Fruit fly (Drosophila melanogaster) whole organism, embryonic: ENCODE results near the gene Cpr30B.

Experiments used
- Aef1 ChIP-seq: fragments of 200-800 bp; sonication (Bioruptor generic); IDR thresholded peaks from 3 replicates; pipeline ENCODE4 v1.3.6; 2022; ENCODE audit warnings: missing biosample characterization, missing genetic modification characterization
- B-H2 ChIP-seq: fragments of 200-800 bp; sonication (Bioruptor generic); optimal IDR thresholded peaks from 2 replicates; lab custom pipeline; 2018; ENCODE audit warnings: missing biosample characterization, mild to moderate bottlenecking, missing genetic modification characterization
- Bgb ChIP-seq: fragments of 200-800 bp; sonication (Bioruptor generic); IDR thresholded peaks from 2 replicates; pipeline ENCODE4 v1.3.6; 2022; ENCODE audit warnings: missing biosample characterization, missing genetic modification characterization; ENCODE audit not compliant: partially characterized antibody
- CG10654 ChIP-seq: fragments of 200-800 bp; sonication (Bioruptor generic); optimal IDR thresholded peaks from 2 replicates; lab custom pipeline; 2016; ENCODE audit warnings: missing biosample characterization, missing genetic modification characterization
- CG14710 ChIP-seq: fragments of 200-800 bp; sonication (Bioruptor generic); optimal IDR thresholded peaks from 3 replicates; lab custom pipeline; 2019; ENCODE audit warnings: missing biosample characterization, mild to moderate bottlenecking, missing genetic modification characterization, moderate library complexity
- CG1602 ChIP-seq: fragments of 200-800 bp; sonication (Bioruptor generic); optimal IDR thresholded peaks from 3 replicates; lab custom pipeline; 2016; ENCODE audit warnings: missing biosample characterization, missing genetic modification characterization
- CG16863 ChIP-seq: fragments of 200-800 bp; sonication (Bioruptor generic); optimal IDR thresholded peaks from 3 replicates; lab custom pipeline; 2016; ENCODE audit warnings: missing biosample characterization, missing genetic modification characterization
- CG17186 ChIP-seq: fragments of 200-800 bp; sonication (Bioruptor generic); optimal IDR thresholded peaks from 3 replicates; lab custom pipeline; 2017; ENCODE audit warnings: missing biosample characterization, missing genetic modification reagents, missing genetic modification characterization
- CG17612 ChIP-seq: fragments of 200-800 bp; sonication (Bioruptor generic); IDR thresholded peaks from 2 replicates; pipeline ENCODE4 v1.3.6; 2022; ENCODE audit warnings: missing biosample characterization, missing genetic modification characterization
- CG18262 ChIP-seq: fragments of 200-800 bp; optimal IDR thresholded peaks from 3 replicates; lab custom pipeline; 2019; ENCODE audit warnings: missing biosample characterization, mild to moderate bottlenecking, missing genetic modification characterization, moderate library complexity
- CG18599 ChIP-seq: fragments of 200-800 bp; sonication (Bioruptor generic); optimal IDR thresholded peaks from 3 replicates; lab custom pipeline; 2017; ENCODE audit warnings: missing biosample characterization, missing genetic modification characterization, mild to moderate bottlenecking, moderate library complexity, missing genetic modification reagents
- CG30431 ChIP-seq: fragments of 200-800 bp; sonication (Bioruptor generic); optimal IDR thresholded peaks from 2 replicates; lab custom pipeline; 2017; ENCODE audit warnings: missing biosample characterization, missing genetic modification characterization
- CG3407 ChIP-seq: fragments of 200-800 bp; sonication (Bioruptor generic); optimal IDR thresholded peaks from 2 replicates; lab custom pipeline; 2018; ENCODE audit warnings: missing biosample characterization, mild to moderate bottlenecking, missing genetic modification characterization
- CG42726 ChIP-seq: fragments of 200-800 bp; sonication (Bioruptor generic); IDR thresholded peaks from 2 replicates; pipeline ENCODE4 v1.3.6; 2022; ENCODE audit warnings: missing biosample characterization, missing genetic modification characterization; ENCODE audit not compliant: partially characterized antibody
- CG4404 ChIP-seq: fragments of 200-800 bp; sonication (Bioruptor generic); IDR thresholded peaks from 2 replicates; pipeline ENCODE4 v1.3.6; 2022; ENCODE audit warnings: missing biosample characterization, missing genetic modification characterization
- CG4424 ChIP-seq: fragments of 200-800 bp; sonication (Bioruptor generic); optimal IDR thresholded peaks from 3 replicates; lab custom pipeline; 2016; ENCODE audit warnings: missing biosample characterization, missing genetic modification characterization
- CG4617 ChIP-seq: fragments of 200-800 bp; sonication (Bioruptor generic); optimal IDR thresholded peaks from 3 replicates; lab custom pipeline; 2016; ENCODE audit warnings: missing biosample characterization, missing genetic modification characterization, borderline replicate concordance
- CG5245 ChIP-seq: fragments of 200-800 bp; sonication (Bioruptor generic); optimal IDR thresholded peaks from 3 replicates; lab custom pipeline; 2016; ENCODE audit warnings: missing biosample characterization, missing genetic modification characterization
- CG9727 ChIP-seq: fragments of 200-800 bp; sonication (Bioruptor generic); optimal IDR thresholded peaks from 3 replicates; lab custom pipeline; 2017; ENCODE audit warnings: missing biosample characterization, mild to moderate bottlenecking, missing genetic modification characterization
- CG9932 ChIP-seq: fragments of 200-800 bp; sonication (Bioruptor generic); IDR thresholded peaks from 2 replicates; pipeline ENCODE4 v1.3.6; 2022; ENCODE audit warnings: missing biosample characterization, missing genetic modification characterization
- Dll ChIP-seq: fragments of 200-800 bp; sonication (Bioruptor generic); IDR thresholded peaks from 4 replicates; pipeline ENCODE4 v1.3.6; 2022; ENCODE audit warnings: missing biosample characterization, missing genetic modification characterization; ENCODE audit not compliant: partially characterized antibody
- E2f2 ChIP-seq: fragments of 200-800 bp; sonication (Bioruptor generic); IDR thresholded peaks from 2 replicates; pipeline ENCODE4 v1.3.6; 2022; ENCODE audit warnings: missing biosample characterization, missing genetic modification characterization
- Ets97D ChIP-seq: fragments of 200-800 bp; sonication (Bioruptor generic); optimal IDR thresholded peaks from 3 replicates; lab custom pipeline; 2016; ENCODE audit warnings: missing biosample characterization, missing genetic modification characterization
- HHEX ChIP-seq: fragments of 200-800 bp; sonication (Bioruptor generic); optimal IDR thresholded peaks from 3 replicates; lab custom pipeline; 2017; ENCODE audit warnings: missing biosample characterization, mild to moderate bottlenecking, missing genetic modification characterization, missing genetic modification reagents
- HLH3B ChIP-seq: fragments of 200-800 bp; sonication (Bioruptor generic); IDR thresholded peaks from 2 replicates; pipeline ENCODE4 v1.3.6; 2022; ENCODE audit warnings: missing biosample characterization, missing genetic modification characterization
- Hmr ChIP-seq: fragments of 200-800 bp; sonication (Bioruptor generic); optimal IDR thresholded peaks from 3 replicates; lab custom pipeline; 2017; ENCODE audit warnings: mild to moderate bottlenecking, missing biosample characterization, missing genetic modification reagents, missing genetic modification characterization
- Hr39 ChIP-seq: fragments of >200 bp; optimal IDR thresholded peaks from 2 replicates; lab custom pipeline; 2017
- Hr51 ChIP-seq, 2 experiments: fragments of 200-800 bp; sonication (Bioruptor generic); optimal IDR thresholded peaks; 2 replicates in 1 of 2; 3 replicates in 1 of 2; lab custom pipeline; 2016 to 2018; ENCODE audit warnings: missing biosample characterization in 2 of 2, missing genetic modification characterization in 2 of 2, mild to moderate bottlenecking in 1 of 2, moderate library complexity in 1 of 2
- Hr78 ChIP-seq, 2 experiments: fragments of 200-800 bp in 1 of 2; fragments of >200 bp in 1 of 2; sonication (Bioruptor generic) in 1 of 2; optimal IDR thresholded peaks; 2 replicates each; lab custom pipeline; 2017 to 2019; ENCODE audit warnings: missing biosample characterization in 2 of 2, missing genetic modification characterization in 2 of 2, mild to moderate bottlenecking in 1 of 2, moderate library complexity in 1 of 2
- Hsf ChIP-seq: fragments of 200-800 bp; sonication (Bioruptor generic); optimal IDR thresholded peaks from 3 replicates; lab custom pipeline; 2016; ENCODE audit warnings: missing biosample characterization, missing genetic modification characterization
- Lim3 ChIP-seq: fragments of 200-800 bp; sonication (Bioruptor generic); IDR thresholded peaks from 2 replicates; pipeline ENCODE4 v1.3.6; 2022; ENCODE audit warnings: missing biosample characterization, missing genetic modification characterization
- NFAT ChIP-seq: fragments of 200-800 bp; sonication (Bioruptor generic); IDR thresholded peaks from 2 replicates; pipeline ENCODE4 v1.3.6; 2022; ENCODE audit warnings: missing biosample characterization, missing genetic modification characterization
- Opbp ChIP-seq: fragments of 200-800 bp; sonication (Bioruptor generic); IDR thresholded peaks from 3 replicates; pipeline ENCODE4 v1.3.6; 2022; ENCODE audit warnings: missing biosample characterization, missing genetic modification characterization; ENCODE audit not compliant: partially characterized antibody
- aop ChIP-seq: fragments of 200-800 bp; sonication (Bioruptor generic); IDR thresholded peaks from 2 replicates; pipeline ENCODE4 v1.3.6; 2022; ENCODE audit warnings: missing biosample characterization, missing genetic modification characterization
- bab2 ChIP-seq: fragments of 200-800 bp; sonication (Bioruptor generic); optimal IDR thresholded peaks from 2 replicates; lab custom pipeline; 2016; ENCODE audit warnings: missing biosample characterization, missing genetic modification characterization
- cato ChIP-seq: fragments of 200-800 bp; sonication (Bioruptor generic); optimal IDR thresholded peaks from 2 replicates; lab custom pipeline; 2016; ENCODE audit warnings: missing biosample characterization, missing genetic modification characterization, borderline replicate concordance
- chif ChIP-seq, 2 experiments: fragments of 200-800 bp; sonication (Bioruptor generic); optimal IDR thresholded peaks; 3 replicates each; lab custom pipeline; 2016; ENCODE audit warnings: missing biosample characterization in 2 of 2, missing genetic modification characterization in 2 of 2
- dati ChIP-seq: fragments of 200-800 bp; sonication (Bioruptor generic); IDR thresholded peaks from 2 replicates; pipeline ENCODE4 v1.3.6; 2022; ENCODE audit warnings: missing biosample characterization, missing genetic modification characterization
- dpn ChIP-seq, 2 experiments: fragments of 200-800 bp; sonication (Bioruptor generic); optimal IDR thresholded peaks; 3 replicates each; lab custom pipeline; 2016; ENCODE audit warnings: missing biosample characterization in 2 of 2, missing genetic modification characterization in 2 of 2
- gcm2 ChIP-seq: fragments of 200-800 bp; sonication (Bioruptor generic); optimal IDR thresholded peaks from 2 replicates; lab custom pipeline; 2016; ENCODE audit warnings: missing biosample characterization, missing genetic modification characterization
- hbn ChIP-seq: fragments of 200-800 bp; sonication (Bioruptor generic); IDR thresholded peaks from 2 replicates; pipeline ENCODE4 v1.3.6; 2022; ENCODE audit warnings: missing biosample characterization, missing genetic modification characterization; ENCODE audit not compliant: partially characterized antibody
- jing ChIP-seq: fragments of 200-800 bp; sonication (Bioruptor generic); optimal IDR thresholded peaks from 2 replicates; lab custom pipeline; 2018; ENCODE audit warnings: missing biosample characterization, mild to moderate bottlenecking, missing genetic modification characterization
- nerfin-1 ChIP-seq: fragments of 200-800 bp; sonication (Bioruptor generic); optimal IDR thresholded peaks from 3 replicates; lab custom pipeline; 2019; ENCODE audit warnings: missing biosample characterization, mild to moderate bottlenecking, missing genetic modification characterization, moderate library complexity
- nerfin-2 ChIP-seq: fragments of 200-800 bp; sonication (Bioruptor generic); IDR thresholded peaks from 2 replicates; pipeline ENCODE4 v1.3.6; 2022; ENCODE audit warnings: missing biosample characterization, missing genetic modification characterization; ENCODE audit not compliant: partially characterized antibody
- onecut ChIP-seq: fragments of 200-800 bp; sonication (Bioruptor generic); IDR thresholded peaks from 2 replicates; pipeline ENCODE4 v1.3.6; 2022; ENCODE audit warnings: missing biosample characterization, missing genetic modification characterization
- pho ChIP-seq: fragments of 200-800 bp; sonication (Bioruptor generic); optimal IDR thresholded peaks from 2 replicates; lab custom pipeline; 2016; ENCODE audit warnings: missing biosample characterization, missing genetic modification characterization
- sens ChIP-seq: fragments of 200-800 bp; sonication (Bioruptor generic); peaks from one replicate; lab custom pipeline; 2016; ENCODE audit warnings: missing biosample characterization, missing genetic modification characterization
- slp2 ChIP-seq: fragments of 200-800 bp; sonication (Bioruptor generic); optimal IDR thresholded peaks from 2 replicates; lab custom pipeline; 2016; ENCODE audit warnings: missing biosample characterization, missing genetic modification characterization
- toy ChIP-seq: fragments of 200-800 bp; sonication (Bioruptor generic); IDR thresholded peaks from 2 replicates; pipeline ENCODE4 v1.3.6; 2022; ENCODE audit warnings: missing biosample characterization, missing genetic modification characterization
- unc-4 ChIP-seq: fragments of 200-800 bp; sonication (Bioruptor generic); IDR thresholded peaks from 2 replicates; pipeline ENCODE4 v1.3.6; 2022; ENCODE audit warnings: missing biosample characterization, missing genetic modification characterization; ENCODE audit not compliant: partially characterized antibody
- zen ChIP-seq: fragments of 200-800 bp; sonication (Bioruptor generic); optimal IDR thresholded peaks from 3 replicates; lab custom pipeline; 2018; ENCODE audit warnings: missing biosample characterization, mild to moderate bottlenecking, missing genetic modification characterization, moderate library complexity

Gene Cpr30B

DNA sequence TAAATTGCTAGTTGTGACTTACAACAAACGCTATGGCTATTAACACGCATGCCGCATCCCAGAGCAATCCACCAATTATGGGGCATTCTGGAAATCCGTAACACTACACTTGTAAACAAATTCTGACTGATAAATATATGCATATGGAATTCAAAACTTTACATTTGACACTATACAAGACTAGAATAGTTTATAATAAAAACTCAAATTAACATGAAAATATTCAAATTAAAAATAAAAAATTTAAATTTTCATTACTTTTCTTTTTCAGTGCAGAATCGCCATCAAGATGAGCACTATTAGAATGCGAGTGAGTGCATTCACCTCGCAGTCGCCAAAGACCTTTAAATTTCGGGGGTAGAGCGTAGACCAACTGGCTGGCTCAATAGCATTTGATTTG is 43.3 kb downstream of the Cpr30B start (continued):
- TF ChIP-seq CG5245 (GFP tag; lab: Kevin White, UChicago) (no peak), CG4404 (peak; percentile 32; the same call in 1 of the 2 replicates), Hmr (no peak), hbn (no peak), dpn (GFP tag; optimal IDR thresholded peaks at IDR 0.05; lab: Kevin White, UChicago) (no peak), Dll (GFP tag; lab: Robert Waterston, UW) (no peak), HHEX (GFP tag; lab: Kevin White, UChicago) (no peak), nerfin-2 (GFP tag; lab: Robert Waterston, UW) (no peak), onecut (GFP tag; lab: Robert Waterston, UW) (no peak), CG1602 (GFP tag; lab: Kevin White, UChicago) (no peak), B-H2 (no peak), HLH3B (GFP tag; lab: Robert Waterston, UW) (no peak), Hsf (GFP tag; lab: Kevin White, UChicago) (no peak), CG17186 (no peak), bab2 (GFP tag; lab: Kevin White, UChicago) (no peak), CG4424 (GFP tag; lab: Kevin White, UChicago) (peak; percentile 30), CG30431 (no peak), CG17612 (GFP tag; lab: Robert Waterston, UW) (no peak), aop (GFP tag; lab: Robert Waterston, UW) (no peak), jing (GFP tag; lab: Kevin White, UChicago) (no peak), CG14710 (tag; lab: Kevin White, UChicago) (peak; percentile 71), CG9932 (no peak), Bgb (GFP tag; lab: Robert Waterston, UW) (no peak), nerfin-1 (tag; lab: Kevin White, UChicago) (peak; percentile 5), CG18262 (peak; percentile 79), CG18599 (GFP tag; lab: Kevin White, UChicago) (no peak), gcm2 (no peak), toy (GFP tag; lab: Robert Waterston, UW) (no peak), NFAT (GFP tag; lab: Robert Waterston, UW) (no peak), dati (GFP tag; lab: Robert Waterston, UW) (no peak), Hr51 (GFP tag; optimal IDR thresholded peaks at IDR 0.05; lab: Kevin White, UChicago) (no peak), unc-4 (GFP tag; lab: Robert Waterston, UW) (no peak), chif (GFP tag; optimal IDR thresholded peaks at IDR 0.05; lab: Kevin White, UChicago) (peak in 1 of 2 experiments; percentile 13), CG9727 (GFP tag; lab: Kevin White, UChicago) (peak; percentile 60), CG4617 (GFP tag; lab: Kevin White, UChicago) (no peak), Lim3 (GFP tag; lab: Robert Waterston, UW) (no peak), CG10654 (GFP tag; lab: Kevin White, UChicago) (no peak), CG3407 (GFP tag; lab: Kevin White, UChicago) (no peak), zen (tag; lab: Kevin White, UChicago) (peak; percentile 50), Hr78 (GFP tag; optimal IDR thresholded peaks at IDR 0.05; lab: Kevin White, UChicago) (no peak), Hr39 (lab: Kevin White, UChicago) (no peak), sens (GFP tag; lab: Kevin White, UChicago) (no peak), CG16863 (GFP tag; lab: Kevin White, UChicago) (no peak), CG42726 (GFP tag; lab: Robert Waterston, UW) (no peak), E2f2 (GFP tag; lab: Robert Waterston, UW) (no peak), slp2 (GFP tag; lab: Kevin White, UChicago) (no peak), Aef1 (no peak), Opbp (GFP tag; lab: Robert Waterston, UW) (no peak), pho (GFP tag; lab: Kevin White, UChicago) (no peak), cato (GFP tag; lab: Kevin White, UChicago) (no peak), Ets97D (GFP tag; lab: Kevin White, UChicago) (no peak)
